Worm (Caenorhabditis elegans) whole organism, L4 larva: ENCODE data around the gene mrps-21.

Experiments
- D1046.2 ChIP-seq: fragments of 200-800 bp; sonication (Bioruptor generic); IDR thresholded peaks from 2 replicates; pipeline ENCODE4 v1.3.6; 2022; ENCODE audit warnings: missing genetic modification characterization, missing compliant biosample characterization
- F10B5.3 ChIP-seq: sonication (generic microtip); optimal IDR thresholded peaks from 2 replicates; lab custom pipeline; 2016; ENCODE audit warnings: mild to moderate bottlenecking, missing genetic modification characterization, missing compliant biosample characterization
- F26F4.8 ChIP-seq: fragments of 200-800 bp; sonication (Bioruptor generic); conservative IDR thresholded peaks from 2 replicates; pipeline ENCODE4 v1.3.6; 2022; ENCODE audit warnings: missing genetic modification characterization, missing compliant biosample characterization
- F37D6.2 ChIP-seq: sonication (generic microtip); optimal IDR thresholded peaks from 2 replicates; lab custom pipeline; 2016; ENCODE audit warnings: mild to moderate bottlenecking, missing genetic modification characterization, missing compliant biosample characterization
- F44E2.7 ChIP-seq: fragments of 200-800 bp; sonication (Bioruptor generic); IDR thresholded peaks from 2 replicates; pipeline ENCODE4 v2.1.2; 2022; ENCODE audit warnings: missing genetic modification characterization, missing compliant biosample characterization
- F49E8.2 ChIP-seq: sonication (generic microtip); optimal IDR thresholded peaks from 2 replicates; lab custom pipeline; 2016; ENCODE audit warnings: missing compliant biosample characterization, mild to moderate bottlenecking, missing genetic modification characterization, borderline replicate concordance
- R02D3.7 ChIP-seq: fragments of 150-350 bp; sonication (generic microtip); optimal IDR thresholded peaks from 3 replicates; lab custom pipeline; 2014; ENCODE audit warnings: missing biosample characterization, missing genetic modification characterization
- T26A8.4 ChIP-seq: fragments of 200-800 bp; sonication (Bioruptor generic); IDR thresholded peaks from 2 replicates; pipeline ENCODE4 v1.3.6; 2022; ENCODE audit warnings: missing genetic modification characterization, missing compliant biosample characterization
- Y48G9A.11 ChIP-seq: fragments of 200-800 bp; sonication (Bioruptor generic); IDR thresholded peaks from 2 replicates; pipeline ENCODE4 v1.3.6; 2022; ENCODE audit warnings: missing genetic modification reagents, missing genetic modification characterization, missing compliant biosample characterization
- Y75B8A.6 ChIP-seq: fragments of 200-800 bp; sonication (Bioruptor generic); IDR thresholded peaks from 2 replicates; pipeline ENCODE4 v1.3.6; 2022; ENCODE audit warnings: missing genetic modification reagents, missing genetic modification characterization, missing compliant biosample characterization
- aly-2 ChIP-seq: sonication (generic microtip); optimal IDR thresholded peaks from 2 replicates; lab custom pipeline; 2018; ENCODE audit warnings: missing biosample characterization, missing genetic modification characterization
- ama-1 ChIP-seq: fragments of 150-350 bp; optimal IDR thresholded peaks from 2 replicates; lab custom pipeline; 2014; ENCODE audit warnings: inconsistent platforms, mixed read lengths
- ctbp-1 ChIP-seq: fragments of 200-800 bp; sonication (Bioruptor generic); IDR thresholded peaks from 2 replicates; pipeline ENCODE4 v1.3.6; 2022; ENCODE audit warnings: missing genetic modification reagents, missing genetic modification characterization, missing compliant biosample characterization
- daf-19 ChIP-seq: fragments of 200-800 bp; sonication (Bioruptor generic); conservative IDR thresholded peaks from 2 replicates; pipeline ENCODE4 v1.3.6; 2022; ENCODE audit warnings: missing genetic modification characterization, missing compliant biosample characterization
- dmd-6 ChIP-seq: fragments of 200-800 bp; sonication (Bioruptor generic); IDR thresholded peaks from 2 replicates; pipeline ENCODE4 v1.3.6; 2022; ENCODE audit warnings: missing genetic modification reagents, missing genetic modification characterization, missing compliant biosample characterization
- dpl-1 ChIP-seq: fragments of 150-350 bp; optimal IDR thresholded peaks from 2 replicates; lab custom pipeline; 2014; ENCODE audit warnings: missing biosample characterization, missing genetic modification reagents, missing genetic modification characterization
- duxl-1 ChIP-seq: sonication (generic microtip); optimal IDR thresholded peaks from 2 replicates; lab custom pipeline; 2016; ENCODE audit warnings: mild to moderate bottlenecking, missing genetic modification characterization, moderate library complexity, missing compliant biosample characterization; ENCODE audit not compliant: poor library complexity
- dve-1 ChIP-seq: sonication (generic microtip); optimal IDR thresholded peaks from 2 replicates; lab custom pipeline; 2017; ENCODE audit warnings: antibody characterized with exemption, mild to moderate bottlenecking, missing genetic modification characterization, missing compliant biosample characterization; ENCODE audit not compliant: insufficient read depth
- fos-1 ChIP-seq: fragments of 150-350 bp; optimal IDR thresholded peaks from 2 replicates; lab custom pipeline; 2014; ENCODE audit warnings: missing biosample characterization, missing genetic modification characterization
- hif-1 ChIP-seq, 2 experiments: sonication (generic microtip); optimal IDR thresholded peaks; 2 replicates each; lab custom pipeline; 2016 to 2017; ENCODE audit warnings: missing compliant biosample characterization in 2 of 2, missing genetic modification characterization in 2 of 2, missing genetic modification reagents in 2 of 2, missing genotype in 2 of 2, mild to moderate bottlenecking in 1 of 2
- hlh-30 ChIP-seq: sonication (generic microtip); optimal IDR thresholded peaks from 2 replicates; lab custom pipeline; 2017; ENCODE audit warnings: antibody characterized with exemption, mild to moderate bottlenecking, missing genetic modification characterization, missing compliant biosample characterization; ENCODE audit not compliant: insufficient read depth
- hmg-1.1 ChIP-seq: fragments of 200-800 bp; sonication (Bioruptor generic); IDR thresholded peaks from 2 replicates; pipeline ENCODE4 v1.3.6; 2022; ENCODE audit warnings: missing genetic modification reagents, missing genetic modification characterization, missing compliant biosample characterization
- lim-7 ChIP-seq: fragments of 200-800 bp; sonication (Bioruptor generic); IDR thresholded peaks from 2 replicates; pipeline ENCODE4 v1.3.6; 2022; ENCODE audit warnings: missing genetic modification characterization, missing compliant biosample characterization
- lin-1 ChIP-seq: fragments of 200-800 bp; sonication (Bioruptor generic); IDR thresholded peaks from 2 replicates; pipeline ENCODE4 v1.3.6; 2022; ENCODE audit warnings: missing genetic modification reagents, missing genetic modification characterization, missing compliant biosample characterization
- lin-13 ChIP-seq: fragments of 150-350 bp; optimal IDR thresholded peaks from 2 replicates; lab custom pipeline; 2014; ENCODE audit warnings: missing biosample characterization, missing genetic modification reagents, missing genetic modification characterization
- lin-15B ChIP-seq: fragments of 150-350 bp; sonication (generic microtip); optimal IDR thresholded peaks from 3 replicates; lab custom pipeline; 2014; ENCODE audit warnings: missing biosample characterization, missing genetic modification characterization
- lin-29 ChIP-seq: fragments of 200-800 bp; sonication (Bioruptor generic); IDR thresholded peaks from 2 replicates; pipeline ENCODE4 v1.3.6; 2022; ENCODE audit warnings: missing genetic modification reagents, missing genetic modification characterization, missing compliant biosample characterization
- lsy-2 ChIP-seq, 2 experiments: fragments of 150-350 bp in 1 of 2; sonication (generic microtip) in 1 of 2; optimal IDR thresholded peaks; 2 replicates each; lab custom pipeline; 2014 to 2017; ENCODE audit warnings: missing biosample characterization in 2 of 2, missing genetic modification characterization in 2 of 2
- madf-5 ChIP-seq, 2 experiments: fragments of 200-800 bp; sonication (Bioruptor generic); IDR thresholded peaks; 2 replicates each; pipeline ENCODE4 v1.3.6; 2022; ENCODE audit warnings: missing compliant biosample characterization in 2 of 2, missing genetic modification characterization in 2 of 2
- mdt-29 ChIP-seq: fragments of 200-800 bp; sonication (Bioruptor generic); IDR thresholded peaks from 2 replicates; pipeline ENCODE4 v1.3.6; 2022; ENCODE audit warnings: missing genetic modification reagents, missing genetic modification characterization, missing compliant biosample characterization
- mxl-2 ChIP-seq: fragments of 200-800 bp; sonication (Bioruptor generic); conservative IDR thresholded peaks from 2 replicates; pipeline ENCODE4 v1.3.6; 2022; ENCODE audit warnings: missing genetic modification reagents, missing genetic modification characterization, missing compliant biosample characterization
- nhr-10 ChIP-seq: fragments of 150-350 bp; optimal IDR thresholded peaks from 2 replicates; lab custom pipeline; 2014; ENCODE audit warnings: missing biosample characterization, missing genetic modification characterization
- nhr-111 ChIP-seq: fragments of 200-800 bp; sonication (Bioruptor generic); optimal IDR thresholded peaks from 2 replicates; lab custom pipeline; 2018; ENCODE audit warnings: mild to moderate bottlenecking, missing genetic modification characterization, missing compliant biosample characterization
- nhr-28 ChIP-seq: fragments of 150-350 bp; optimal IDR thresholded peaks from 2 replicates; lab custom pipeline; 2014; ENCODE audit warnings: missing biosample characterization, missing genetic modification characterization
- nhr-41 ChIP-seq: fragments of 200-800 bp; sonication (Bioruptor generic); IDR thresholded peaks from 2 replicates; pipeline ENCODE4 v1.3.6; 2022; ENCODE audit warnings: missing genetic modification reagents, missing genetic modification characterization, missing compliant biosample characterization
- pqm-1 ChIP-seq: sonication (generic microtip); optimal IDR thresholded peaks from 2 replicates; lab custom pipeline; 2017; ENCODE audit warnings: missing biosample characterization, missing genetic modification characterization
- rbr-2 ChIP-seq: sonication (generic microtip); optimal IDR thresholded peaks from 2 replicates; lab custom pipeline; 2016; ENCODE audit warnings: missing genotype, missing genetic modification characterization, missing compliant biosample characterization
- saeg-2 ChIP-seq: fragments of 200-800 bp; sonication (Bioruptor generic); IDR thresholded peaks from 2 replicates; pipeline ENCODE4 v1.3.6; 2022; ENCODE audit warnings: missing genetic modification reagents, missing genetic modification characterization, missing compliant biosample characterization
- sdz-12 ChIP-seq: fragments of 200-800 bp; sonication (Bioruptor generic); optimal IDR thresholded peaks from 2 replicates; lab custom pipeline; 2018; ENCODE audit warnings: mild to moderate bottlenecking, missing genetic modification characterization, missing compliant biosample characterization
- skn-1 ChIP-seq: fragments of 150-350 bp; optimal IDR thresholded peaks from 2 replicates; lab custom pipeline; 2014; ENCODE audit warnings: missing biosample characterization, missing genetic modification characterization
- unc-130 ChIP-seq: sonication (generic microtip); optimal IDR thresholded peaks from 2 replicates; lab custom pipeline; 2016; ENCODE audit warnings: missing genetic modification reagents, missing genetic modification characterization, missing compliant biosample characterization
- unc-39 ChIP-seq: sonication (generic microtip); optimal IDR thresholded peaks from 2 replicates; lab custom pipeline; 2017; ENCODE audit warnings: missing biosample characterization, missing genetic modification characterization
- unc-62 ChIP-seq, 3 experiments: fragments of 150-350 bp in 1 of 3; sonication (generic microtip); optimal IDR thresholded peaks in 2 of 3; peaks in 1 of 3; 1 replicate in 1 of 3; 2 replicates in 2 of 3; lab custom pipeline; 2014 to 2017; ENCODE audit warnings: missing biosample characterization in 3 of 3, missing genetic modification characterization in 3 of 3, missing genetic modification reagents in 3 of 3, missing genotype in 1 of 3
- vab-7 ChIP-seq: fragments of 200-800 bp; sonication (Bioruptor generic); IDR thresholded peaks from 2 replicates; pipeline ENCODE4 v1.3.6; 2022; ENCODE audit warnings: missing genetic modification reagents, missing genetic modification characterization, missing compliant biosample characterization
- zfp-3 ChIP-seq: fragments of 200-800 bp; sonication (Bioruptor generic); conservative IDR thresholded peaks from 2 replicates; pipeline ENCODE4 v1.3.6; 2022; ENCODE audit warnings: missing genetic modification reagents, missing genetic modification characterization, missing compliant biosample characterization
- zip-2 ChIP-seq: fragments of 150-350 bp; optimal IDR thresholded peaks from 2 replicates; lab custom pipeline; 2014; ENCODE audit warnings: missing biosample characterization, missing genetic modification characterization
- ztf-11 ChIP-seq: fragments of 150-350 bp; optimal IDR thresholded peaks from 2 replicates; lab custom pipeline; 2014; ENCODE audit warnings: missing biosample characterization, missing genetic modification characterization
- ztf-7 ChIP-seq: fragments of 150-350 bp; optimal IDR thresholded peaks from 2 replicates; lab custom pipeline; 2014; ENCODE audit warnings: missing biosample characterization, missing genetic modification characterization

Gene mrps-21

DNA sequence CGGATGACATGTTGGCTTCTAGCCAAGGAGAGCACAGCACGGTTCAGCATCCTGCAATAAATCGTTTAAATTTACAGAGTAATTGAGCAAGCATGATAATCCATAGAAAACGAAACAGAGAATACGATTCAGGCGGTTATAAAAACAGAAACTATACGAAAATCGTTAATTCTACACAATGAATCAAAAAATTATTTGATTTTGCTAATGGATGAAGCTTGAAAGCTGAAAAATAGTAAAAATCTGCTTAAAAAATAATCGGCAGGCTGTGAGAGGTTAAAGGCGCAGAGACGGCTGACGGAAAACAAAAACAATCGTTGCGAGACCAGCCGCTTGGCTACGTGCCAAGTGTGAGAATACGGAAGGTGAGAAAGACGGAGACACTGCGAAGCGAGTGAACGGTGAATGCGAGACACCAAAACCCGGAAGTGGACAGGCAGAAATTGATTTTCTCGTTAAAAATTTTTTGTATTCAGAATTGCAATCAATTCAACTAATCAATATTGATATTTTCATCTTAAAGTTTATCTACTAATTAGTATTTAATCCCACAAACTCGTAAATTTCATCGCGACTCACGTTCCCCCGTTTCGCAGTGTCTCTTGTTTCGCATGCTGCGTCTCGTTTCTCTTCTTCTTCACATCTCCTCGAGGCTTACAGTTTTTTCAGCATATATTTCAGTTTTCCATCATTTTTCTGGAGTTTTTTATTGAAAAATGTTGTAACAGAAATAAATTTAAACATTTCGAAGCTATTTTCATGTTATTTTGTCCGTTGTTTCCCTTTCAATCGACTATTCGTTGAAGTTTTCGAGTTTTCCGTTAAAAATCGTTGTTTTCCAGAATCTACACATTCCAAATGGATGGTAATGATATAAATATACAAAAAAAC lies 1.1 kb upstream of the mrps-21 start, which contains the start of the genes F29B9.11 and jmjd-1.2 (continued):
- no peak for TF ChIP-seq nhr-111
- peak; percentile 80; the same call in 1 of the 2 replicates for TF ChIP-seq Y75B8A.6 (GFP tag; lab: Robert Waterston, UW)
- peak; percentile 89 to 99 for TF ChIP-seq hif-1 (tag; optimal IDR thresholded peaks at IDR 0.05; lab: Kevin White, UChicago)
- TF ChIP-seq fos-1, result no peak
- no peak for TF ChIP-seq lin-15B
- TF ChIP-seq nhr-10, result no peak
- TF ChIP-seq aly-2 (tag; lab: Kevin White, UChicago), result no peak
- TF ChIP-seq hlh-30 (tag; lab: Kevin White, UChicago), result peak; percentile 82
- no peak for TF ChIP-seq ztf-11 (tag; lab: Kevin White, UChicago)
- TF ChIP-seq vab-7 (GFP tag; lab: Robert Waterston, UW), result peak; percentile 76
- peak; percentile 72; the same call in 1 of the 2 replicates for TF ChIP-seq D1046.2
- TF ChIP-seq mxl-2 (GFP tag; lab: Robert Waterston, UW), result no peak
- peak; percentile 82 for TF ChIP-seq T26A8.4 (GFP tag; lab: Robert Waterston, UW)
- peak; percentile 22 for TF ChIP-seq sdz-12 (GFP tag; lab: Kevin White, UChicago)
- TF ChIP-seq daf-19 (GFP tag; lab: Robert Waterston, UW), result no peak
- peak; percentile 95 for TF ChIP-seq rbr-2 (tag; lab: Kevin White, UChicago)
- TF ChIP-seq dve-1, result peak; percentile 92
- TF ChIP-seq madf-5 (GFP tag; IDR thresholded peaks at IDR 0.05; lab: Robert Waterston, UW), result no peak
- peak; percentile 69 for TF ChIP-seq F49E8.2 (tag; lab: Kevin White, UChicago)
- TF ChIP-seq dmd-6 (GFP tag; lab: Robert Waterston, UW), result peak; percentile 85
- TF ChIP-seq F26F4.8 (GFP tag; lab: Robert Waterston, UW), result no peak
- TF ChIP-seq dpl-1 (GFP tag; lab: Kevin White, UChicago), result peak; percentile 80
- peak; percentile 30 for TF ChIP-seq ztf-7 (tag; lab: Kevin White, UChicago)
- TF ChIP-seq saeg-2 (GFP tag; lab: Robert Waterston, UW), result peak; percentile 43; the same call in 1 of the 2 replicates
- TF ChIP-seq lin-1 (GFP tag; lab: Robert Waterston, UW), result peak; percentile 67
- TF ChIP-seq F44E2.7 (GFP tag; lab: Robert Waterston, UW), result no peak
- peak; percentile 48; the same call in 1 of the 2 replicates for TF ChIP-seq ctbp-1 (GFP tag; lab: Robert Waterston, UW)
- TF ChIP-seq mdt-29, result peak; percentile 67; the same call in 1 of the 2 replicates
- TF ChIP-seq Y48G9A.11 (GFP tag; lab: Robert Waterston, UW), result peak; percentile 65
- TF ChIP-seq R02D3.7, result peak; percentile 63
- peak; percentile 57; the same call in 1 of the 2 replicates for TF ChIP-seq nhr-41 (GFP tag; lab: Robert Waterston, UW)
- no peak for TF ChIP-seq zip-2 (tag; lab: Kevin White, UChicago)
- no peak for TF ChIP-seq ama-1
- TF ChIP-seq skn-1, result no peak
- TF ChIP-seq lsy-2 (tag; optimal IDR thresholded peaks at IDR 0.05; lab: Kevin White, UChicago), result peak; percentile 88 to 93
- peak in 1 of 2 experiments; percentile 88 for TF ChIP-seq unc-62 (GFP tag; optimal IDR thresholded peaks at IDR 0.05 in 1 of 2; lab: Kevin White, UChicago)
- TF ChIP-seq unc-62 (tag; optimal IDR thresholded peaks at IDR 0.05; lab: Kevin White, UChicago), result no peak
- TF ChIP-seq F10B5.3 (tag; lab: Kevin White, UChicago), result peak; percentile 19
- peak; percentile 60 for TF ChIP-seq nhr-28
- TF ChIP-seq F37D6.2 (tag; lab: Kevin White, UChicago), result peak; percentile 82
- peak; percentile 89 for TF ChIP-seq hmg-1.1 (GFP tag; lab: Robert Waterston, UW)
- TF ChIP-seq lin-13 (GFP tag; lab: Kevin White, UChicago), result peak; percentile 87
- no peak for TF ChIP-seq lin-29 (GFP tag; lab: Robert Waterston, UW)
- no peak for TF ChIP-seq pqm-1
- peak; percentile 75; the same call in 1 of the 2 replicates for TF ChIP-seq zfp-3 (GFP tag; lab: Robert Waterston, UW)
- peak; percentile 73 for TF ChIP-seq duxl-1 (tag; lab: Kevin White, UChicago)
- no peak for TF ChIP-seq lim-7 (GFP tag; lab: Robert Waterston, UW)
- TF ChIP-seq unc-39 (tag; lab: Kevin White, UChicago), result no peak
- TF ChIP-seq unc-130 (GFP tag; lab: Kevin White, UChicago), result peak; percentile 96
